Fruit fly (Drosophila melanogaster): ENCODE results near the gene Set.

dm6 chr3R:15287763-15288162 lies 24.4 kb downstream of the Set start:
- TF ChIP-seq psq (optimal IDR thresholded peaks at IDR 0.05) (no peak), pan (optimal IDR thresholded peaks at IDR 0.05) (no peak), usp (GFP tag; optimal IDR thresholded peaks at IDR 0.05) (no peak), EcR (GFP tag; optimal IDR thresholded peaks at IDR 0.05) (no peak), CG8478 (optimal IDR thresholded peaks at IDR 0.05) (no peak)

Data from whole organism.